Worm (Caenorhabditis elegans) whole organism, L2 larva: ENCODE measurements around the gene pho-12.
A peak's percentile ranks its signal among the peaks of the same experiment; 100 is the strongest.

Experiments used
- C34F6.9 ChIP-seq: fragments of 150-350 bp; optimal IDR thresholded peaks from 2 replicates; lab custom pipeline; 2014; ENCODE audit warnings: missing biosample characterization, missing genetic modification characterization
- F13H6.1 ChIP-seq: sonication (generic microtip); optimal IDR thresholded peaks from 2 replicates; lab custom pipeline; 2016; ENCODE audit warnings: missing genetic modification characterization, missing compliant biosample characterization
- R02D3.7 ChIP-seq: fragments of 150-350 bp; optimal IDR thresholded peaks from 2 replicates; lab custom pipeline; 2014; ENCODE audit warnings: missing biosample characterization, missing genetic modification characterization
- Y55F3AM.14 ChIP-seq: fragments of 200-800 bp; sonication (Bioruptor generic); optimal IDR thresholded peaks from 2 replicates; lab custom pipeline; 2018; ENCODE audit warnings: mild to moderate bottlenecking, missing genetic modification characterization, missing compliant biosample characterization
- ZK546.5 ChIP-seq: sonication (generic microtip); optimal IDR thresholded peaks from 2 replicates; lab custom pipeline; 2017; ENCODE audit warnings: missing biosample characterization, missing genetic modification characterization
- alr-1 ChIP-seq: fragments of 150-350 bp; optimal IDR thresholded peaks from 2 replicates; lab custom pipeline; 2014; ENCODE audit warnings: missing biosample characterization, missing genetic modification characterization
- blmp-1 ChIP-seq: sonication (generic microtip); optimal IDR thresholded peaks from 2 replicates; lab custom pipeline; 2017; ENCODE audit warnings: missing genetic modification characterization, mild to moderate bottlenecking, missing compliant biosample characterization, antibody characterized with exemption, moderate library complexity; ENCODE audit not compliant: insufficient read depth
- ceh-16 ChIP-seq: fragments of 150-350 bp; optimal IDR thresholded peaks from 2 replicates; lab custom pipeline; 2014; ENCODE audit warnings: missing biosample characterization, missing genetic modification characterization
- crh-2 ChIP-seq: sonication (generic microtip); optimal IDR thresholded peaks from 2 replicates; lab custom pipeline; 2017; ENCODE audit warnings: missing biosample characterization, missing genetic modification characterization
- egl-27 ChIP-seq: sonication (generic microtip); optimal IDR thresholded peaks from 3 replicates; lab custom pipeline; 2017; ENCODE audit warnings: missing biosample characterization, missing genetic modification reagents, missing genetic modification characterization
- elt-3 ChIP-seq: sonication (generic microtip); optimal IDR thresholded peaks from 2 replicates; lab custom pipeline; 2017; ENCODE audit warnings: missing biosample characterization, missing genetic modification characterization
- lin-11 ChIP-seq: fragments of 150-350 bp; sonication (generic microtip); optimal IDR thresholded peaks from 2 replicates; lab custom pipeline; 2014; ENCODE audit warnings: missing biosample characterization, missing genetic modification characterization, inconsistent platforms, mixed read lengths
- lsy-2 ChIP-seq, 2 experiments: fragments of 150-350 bp in 1 of 2; sonication (generic microtip) in 1 of 2; optimal IDR thresholded peaks; 2 replicates each; lab custom pipeline; 2014 to 2017; ENCODE audit warnings: missing biosample characterization in 2 of 2, missing genetic modification characterization in 2 of 2
- mab-5 ChIP-seq: fragments of 150-350 bp; optimal IDR thresholded peaks from 2 replicates; lab custom pipeline; 2014; ENCODE audit warnings: missing biosample characterization, missing genetic modification characterization
- mdl-1 ChIP-seq, 2 experiments: fragments of 150-350 bp in 1 of 2; sonication (generic microtip) in 1 of 2; optimal IDR thresholded peaks; 2 replicates each; lab custom pipeline; 2017; ENCODE audit warnings: missing biosample characterization in 2 of 2, missing genetic modification characterization in 2 of 2
- nhr-10 ChIP-seq: sonication (generic microtip); optimal IDR thresholded peaks from 2 replicates; lab custom pipeline; 2017; ENCODE audit warnings: missing biosample characterization, missing genetic modification characterization
- nhr-11 ChIP-seq: fragments of 150-350 bp; optimal IDR thresholded peaks from 2 replicates; lab custom pipeline; 2014; ENCODE audit warnings: missing biosample characterization, missing genetic modification characterization
- nhr-129 ChIP-seq: fragments of 150-350 bp; optimal IDR thresholded peaks from 2 replicates; lab custom pipeline; 2014; ENCODE audit warnings: missing biosample characterization, missing genetic modification characterization
- nhr-23 ChIP-seq: fragments of 150-350 bp; optimal IDR thresholded peaks from 2 replicates; lab custom pipeline; 2014; ENCODE audit warnings: missing biosample characterization, missing genetic modification reagents, missing genetic modification characterization
- nhr-25 ChIP-seq: fragments of 150-350 bp; sonication (generic microtip); optimal IDR thresholded peaks from 3 replicates; lab custom pipeline; 2014; ENCODE audit warnings: missing biosample characterization, missing genetic modification characterization
- nhr-6 ChIP-seq: fragments of 150-350 bp; optimal IDR thresholded peaks from 2 replicates; lab custom pipeline; 2014; ENCODE audit warnings: missing biosample characterization, missing genetic modification characterization
- nhr-77 ChIP-seq: fragments of 150-350 bp; optimal IDR thresholded peaks from 2 replicates; lab custom pipeline; 2014; ENCODE audit warnings: missing biosample characterization, missing genetic modification characterization
- sem-4 ChIP-seq: fragments of 150-350 bp; optimal IDR thresholded peaks from 2 replicates; lab custom pipeline; 2014; ENCODE audit warnings: missing biosample characterization, missing genetic modification reagents, missing genetic modification characterization
- skn-1 ChIP-seq: sonication (generic microtip); optimal IDR thresholded peaks from 2 replicates; lab custom pipeline; 2017; ENCODE audit warnings: missing biosample characterization, missing genetic modification characterization
- sma-3 ChIP-seq: sonication (generic microtip); optimal IDR thresholded peaks from 2 replicates; lab custom pipeline; 2016; ENCODE audit warnings: missing genetic modification reagents, missing genetic modification characterization, missing compliant biosample characterization
- sma-9 ChIP-seq, 2 experiments: fragments of 150-350 bp in 1 of 2; sonication (generic microtip) in 1 of 2; optimal IDR thresholded peaks; 2 replicates each; lab custom pipeline; 2014 to 2016; ENCODE audit warnings: missing genetic modification characterization in 2 of 2, mild to moderate bottlenecking in 1 of 2, missing biosample characterization in 1 of 2, missing compliant biosample characterization in 1 of 2, missing genetic modification reagents in 1 of 2, moderate library complexity in 1 of 2
- unc-55 ChIP-seq: fragments of 150-350 bp; sonication (generic microtip); optimal IDR thresholded peaks from 3 replicates; lab custom pipeline; 2014; ENCODE audit warnings: missing biosample characterization, missing genetic modification reagents, missing genetic modification characterization
- unc-62 ChIP-seq: fragments of 150-350 bp; optimal IDR thresholded peaks from 2 replicates; lab custom pipeline; 2014; ENCODE audit warnings: missing biosample characterization, missing genetic modification reagents, missing genetic modification characterization
- ztf-1 ChIP-seq: fragments of 200-800 bp; sonication (Bioruptor generic); conservative IDR thresholded peaks from 2 replicates; pipeline ENCODE4 v1.3.6; 2022; ENCODE audit warnings: missing genetic modification characterization, missing compliant biosample characterization
- ztf-11 ChIP-seq: sonication (generic microtip); optimal IDR thresholded peaks from 2 replicates; lab custom pipeline; 2017; ENCODE audit warnings: missing biosample characterization, missing genetic modification characterization
- ztf-4 ChIP-seq: fragments of 150-350 bp; optimal IDR thresholded peaks from 2 replicates; lab custom pipeline; 2014; ENCODE audit warnings: missing biosample characterization, missing genetic modification characterization

Gene pho-12

ce11 chrII:5050776-5051175, 9.8 kb downstream of the pho-12 start:
- TF ChIP-seq alr-1, result no peak
- TF ChIP-seq nhr-10, result no peak
- TF ChIP-seq elt-3 (tag; lab: Kevin White, UChicago), result no peak
- TF ChIP-seq Y55F3AM.14 (GFP tag; lab: Kevin White, UChicago), result no peak
- no peak for TF ChIP-seq nhr-23 (tag; lab: Kevin White, UChicago)
- no peak for TF ChIP-seq ceh-16 (tag; lab: Kevin White, UChicago)
- no peak for TF ChIP-seq ztf-1 (GFP tag; lab: Robert Waterston, UW)
- no peak for TF ChIP-seq nhr-11 (tag; lab: Kevin White, UChicago)
- TF ChIP-seq unc-55 (GFP tag; lab: Kevin White, UChicago), result no peak
- TF ChIP-seq sma-3, result no peak

- TF ChIP-seq lsy-2 (tag; optimal IDR thresholded peaks at IDR 0.05; lab: Kevin White, UChicago) (peak in 1 of 2 experiments; percentile 31), nhr-129 (peak; percentile 28), skn-1 (tag; lab: Kevin White, UChicago) (no peak)
- TF ChIP-seq, all 48 proteins: peak for 2
Measured at ce11 chrII:5049865-5050342, 10.7 kb downstream of the pho-12 start, which contains the start of gene F33G12.6. Gene F33G12.6 (plus strand): TSS chrII:5049915.

- peak in 1 of 2 experiments; percentile 29 for TF ChIP-seq lsy-2 (tag; optimal IDR thresholded peaks at IDR 0.05; lab: Kevin White, UChicago)
- TF ChIP-seq egl-27 (tag; lab: Kevin White, UChicago), result peak; percentile 28
- TF ChIP-seq C34F6.9, result peak; percentile 2
- peak; percentile 11 for TF ChIP-seq F13H6.1 (tag; lab: Kevin White, UChicago)
- no peak for TF ChIP-seq ztf-1 (GFP tag; lab: Robert Waterston, UW)
- TF ChIP-seq nhr-11 (tag; lab: Kevin White, UChicago), result no peak
- peak; percentile 31 for TF ChIP-seq sem-4 (tag; lab: Kevin White, UChicago)
- TF ChIP-seq nhr-25 (tag; lab: Kevin White, UChicago), result peak; percentile 84
- TF ChIP-seq sma-9 (GFP tag; optimal IDR thresholded peaks at IDR 0.05; lab: Kevin White, UChicago), result peak; percentile 19
- TF ChIP-seq sma-9 (tag; optimal IDR thresholded peaks at IDR 0.05; lab: Kevin White, UChicago), result no peak
- no peak for TF ChIP-seq ztf-11
- peak; percentile 21 for TF ChIP-seq sma-3
- peak; percentile 5 for TF ChIP-seq nhr-129
- TF ChIP-seq blmp-1 (tag; lab: Kevin White, UChicago), result peak; percentile 22
- TF ChIP-seq nhr-6 (tag; lab: Kevin White, UChicago), result peak; percentile 4
- TF ChIP-seq crh-2 (tag; lab: Kevin White, UChicago), result peak; percentile 64
- no peak for TF ChIP-seq skn-1 (tag; lab: Kevin White, UChicago)
- no peak for TF ChIP-seq nhr-10
- peak; percentile 62 for TF ChIP-seq mab-5
Measured at ce11 chrII:5049249-5049648, 11.4 kb downstream of the pho-12 start.

ce11 chrII:5048185-5048795, 12.3 kb downstream of the pho-12 start:
- TF ChIP-seq sem-4 (tag; lab: Kevin White, UChicago) (no peak), lin-11 (tag; lab: Kevin White, UChicago) (no peak), nhr-6 (tag; lab: Kevin White, UChicago) (no peak), ceh-16 (tag; lab: Kevin White, UChicago) (no peak), R02D3.7 (tag; lab: Kevin White, UChicago) (no peak), C34F6.9 (peak; percentile 13), F13H6.1 (tag; lab: Kevin White, UChicago) (no peak), nhr-129 (peak; percentile 54), nhr-77 (no peak), mdl-1 (tag; optimal IDR thresholded peaks at IDR 0.05; lab: Kevin White, UChicago) (no peak)

ce11 chrII:5047279-5047678, 13.3 kb downstream of the pho-12 start:
- TF ChIP-seq nhr-129, result peak; percentile 41
- TF ChIP-seq ztf-4, result no peak
- TF ChIP-seq ZK546.5 (tag; lab: Kevin White, UChicago), result no peak
- TF ChIP-seq blmp-1 (tag; lab: Kevin White, UChicago), result peak; percentile 10
- TF ChIP-seq C34F6.9, result peak; percentile 20
- TF ChIP-seq unc-62 (GFP tag; lab: Kevin White, UChicago), result no peak
